Worm (Caenorhabditis elegans) whole organism, dauer: ENCODE data around the gene C54D1.7.

Experiments
- unc-62 ChIP-seq: sonication (generic microtip); optimal IDR thresholded peaks from 2 replicates; lab custom pipeline; 2017; ENCODE audit warnings: missing biosample characterization, missing genetic modification reagents, missing genetic modification characterization

C54D1.7 gene

ce11 chrX:7155879-7156278, at the start of gene C54D1.7:
C54D1.7 (minus strand) TSS chrX:7156035.
- TF ChIP-seq unc-62 (GFP tag; lab: Kevin White, UChicago): no peak

ce11 chrX:7205195-7205594, 49.4 kb upstream of the C54D1.7 start, which contains the start of gene C55B6.5:
C55B6.5 (minus strand) TSS chrX:7205295.
- TF ChIP-seq unc-62 (GFP tag; lab: Kevin White, UChicago): no peak

- TF ChIP-seq unc-62 (GFP tag; lab: Kevin White, UChicago): no peak
Measured at ce11 chrX:7204175-7204574, 48.3 kb upstream of the C54D1.7 start.

ce11 chrX:7200475-7200874, 44.6 kb upstream of the C54D1.7 start:
- no peak for TF ChIP-seq unc-62 (GFP tag; lab: Kevin White, UChicago)

ce11 chrX:7199831-7200414, 44.1 kb upstream of the C54D1.7 start, which contains the start of gene C55B6.1:
C55B6.1 (plus strand) TSS chrX:7200364.
- TF ChIP-seq unc-62 (GFP tag; lab: Kevin White, UChicago): no peak

ce11 chrX:7193894-7194614, 38.2 kb upstream of the C54D1.7 start, which contains the start of gene dnj-7:
dnj-7 (plus strand) TSS chrX:7194564.
- no peak for TF ChIP-seq unc-62 (GFP tag; lab: Kevin White, UChicago)

- no peak for TF ChIP-seq unc-62 (GFP tag; lab: Kevin White, UChicago)
Measured at ce11 chrX:7191882-7192281, 36.0 kb upstream of the C54D1.7 start, which contains the start of gene C55B6.7. C55B6.7 (minus strand) TSS chrX:7191982.

ce11 chrX:7187602-7188001, 31.8 kb upstream of the C54D1.7 start, which contains the start of gene C55B6.4:
C55B6.4 (minus strand) TSS chrX:7187702.
- no peak for TF ChIP-seq unc-62 (GFP tag; lab: Kevin White, UChicago)

ce11 chrX:7181627-7182026, 25.8 kb upstream of the C54D1.7 start:
- no peak for TF ChIP-seq unc-62 (GFP tag; lab: Kevin White, UChicago)

- no peak for TF ChIP-seq unc-62 (GFP tag; lab: Kevin White, UChicago)
Measured at ce11 chrX:7177341-7177740, 21.5 kb upstream of the C54D1.7 start, which contains the start of gene F43E12.1. F43E12.1 (plus strand) TSS chrX:7177641.

- no peak for TF ChIP-seq unc-62 (GFP tag; lab: Kevin White, UChicago)
Measured at ce11 chrX:7176817-7177216, 21.0 kb upstream of the C54D1.7 start.

ce11 chrX:7175389-7175788, 19.6 kb upstream of the C54D1.7 start:
- no peak for TF ChIP-seq unc-62 (GFP tag; lab: Kevin White, UChicago)

ce11 chrX:7170575-7171297, 14.9 kb upstream of the C54D1.7 start, which contains the start of gene bar-1:
bar-1 (minus strand) TSS chrX:7170625.
- TF ChIP-seq unc-62 (GFP tag; lab: Kevin White, UChicago): no peak

ce11 chrX:7162764-7163163, 6.9 kb upstream of the C54D1.7 start:
- TF ChIP-seq unc-62 (GFP tag; lab: Kevin White, UChicago): no peak

- no peak for TF ChIP-seq unc-62 (GFP tag; lab: Kevin White, UChicago)
Measured at ce11 chrX:7158736-7159135, 2.9 kb upstream of the C54D1.7 start, which contains the start of gene pgp-10. pgp-10 (plus strand) TSS chrX:7159036.

ce11 chrX:7157483-7157882, 1.6 kb upstream of the C54D1.7 start:
- no peak for TF ChIP-seq unc-62 (GFP tag; lab: Kevin White, UChicago)
